Fruit fly (Drosophila melanogaster): ENCODE data around the gene Dus2.

Dus2 gene

DNA sequence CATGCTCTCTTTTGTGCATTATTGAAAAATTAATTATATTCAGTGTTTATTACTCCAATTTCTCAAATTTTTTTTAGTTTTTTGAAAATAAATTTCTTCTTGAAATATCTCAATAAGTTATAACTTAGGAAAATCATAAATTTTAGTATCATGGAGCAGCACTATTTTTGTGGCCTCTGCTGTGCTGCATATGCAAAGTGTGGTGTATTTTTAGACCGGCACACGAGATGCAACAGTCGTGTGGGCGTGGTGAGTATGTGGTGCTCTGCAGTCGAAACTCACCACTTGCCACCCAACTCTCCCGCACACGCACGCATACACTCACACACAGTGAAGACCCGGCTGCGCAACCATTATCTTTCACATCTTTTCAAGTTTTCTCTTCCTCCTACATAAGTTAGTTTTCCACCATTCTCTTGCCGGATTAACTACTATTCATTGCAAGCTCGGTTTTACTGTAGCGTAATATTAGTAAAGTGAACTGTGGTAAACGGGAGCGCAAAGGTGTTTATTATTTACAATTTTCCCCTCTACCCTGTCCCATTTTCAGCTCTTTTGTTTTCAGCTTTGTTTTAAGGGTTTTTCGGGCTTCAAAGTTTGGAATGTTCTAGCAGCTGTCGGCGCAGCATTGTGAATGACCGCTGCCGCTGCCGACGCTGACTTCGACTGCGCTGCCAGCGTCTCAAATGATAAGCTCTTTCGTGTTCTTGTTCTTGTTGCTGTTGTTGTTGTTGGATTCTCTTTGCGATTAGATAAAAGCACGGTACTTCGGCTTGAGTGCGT lies 29.2 kb upstream of the Dus2 start (continued):
- TF ChIP-seq CG2120 (GFP tag; optimal IDR thresholded peaks at IDR 0.05) (peak; percentile 29), fd3F (GFP tag; optimal IDR thresholded peaks at IDR 0.05) (no peak), Pdp1 (GFP tag; optimal IDR thresholded peaks at IDR 0.05) (peak; percentile 34 to 41), phol (tag; optimal IDR thresholded peaks at IDR 0.05) (peak; percentile 83), Sox100B (GFP tag; optimal IDR thresholded peaks at IDR 0.05) (peak; percentile 78), Hsf (GFP tag; optimal IDR thresholded peaks at IDR 0.05) (peak; percentile 37), ara (GFP tag; IDR thresholded peaks at IDR 0.05) (no peak), D (optimal IDR thresholded peaks at IDR 0.05) (no peak), D (GFP tag; optimal IDR thresholded peaks at IDR 0.05) (peak; percentile 75), CG1602 (GFP tag; optimal IDR thresholded peaks at IDR 0.05) (peak; percentile 40), CG9437 (GFP tag; optimal IDR thresholded peaks at IDR 0.05) (peak; percentile 55), ATbp (GFP tag; optimal IDR thresholded peaks at IDR 0.05) (peak; percentile 68), CG15073 (GFP tag; optimal IDR thresholded peaks at IDR 0.05) (no peak), sim (GFP tag; IDR thresholded peaks at IDR 0.05) (peak; percentile 49; the same call in 1 of the 2 replicates), CG2199 (GFP tag; IDR thresholded peaks at IDR 0.05) (no peak), CG11560 (tag; IDR thresholded peaks at IDR 0.05) (no peak), amos (GFP tag; IDR thresholded peaks at IDR 0.05; ENCODE audit: partially characterized antibody) (no peak), CG17802 (tag; optimal IDR thresholded peaks at IDR 0.05) (peak; percentile 41), CG6813 (GFP tag; optimal IDR thresholded peaks at IDR 0.05) (peak; percentile 77), nom (GFP tag; optimal IDR thresholded peaks at IDR 0.05) (peak; percentile 74), CG17328 (GFP tag; IDR thresholded peaks at IDR 0.05) (peak; percentile 79), CG32772 (GFP tag; IDR thresholded peaks at IDR 0.05) (peak; percentile 53), ind (GFP tag; optimal IDR thresholded peaks at IDR 0.05) (peak; percentile 46), CG33213 (GFP tag; optimal IDR thresholded peaks at IDR 0.05) (no peak), dpn (GFP tag; optimal IDR thresholded peaks at IDR 0.05) (peak; percentile 30 to 54), Drgx (GFP tag; IDR thresholded peaks at IDR 0.05) (peak; percentile 77), ttk (GFP tag; IDR thresholded peaks at IDR 0.05) (peak; percentile 42; the same call in 1 of the 2 replicates), Lhr (GFP tag; optimal IDR thresholded peaks at IDR 0.05) (no peak), Myb (GFP tag; optimal IDR thresholded peaks at IDR 0.05) (peak; percentile 1)

DNA sequence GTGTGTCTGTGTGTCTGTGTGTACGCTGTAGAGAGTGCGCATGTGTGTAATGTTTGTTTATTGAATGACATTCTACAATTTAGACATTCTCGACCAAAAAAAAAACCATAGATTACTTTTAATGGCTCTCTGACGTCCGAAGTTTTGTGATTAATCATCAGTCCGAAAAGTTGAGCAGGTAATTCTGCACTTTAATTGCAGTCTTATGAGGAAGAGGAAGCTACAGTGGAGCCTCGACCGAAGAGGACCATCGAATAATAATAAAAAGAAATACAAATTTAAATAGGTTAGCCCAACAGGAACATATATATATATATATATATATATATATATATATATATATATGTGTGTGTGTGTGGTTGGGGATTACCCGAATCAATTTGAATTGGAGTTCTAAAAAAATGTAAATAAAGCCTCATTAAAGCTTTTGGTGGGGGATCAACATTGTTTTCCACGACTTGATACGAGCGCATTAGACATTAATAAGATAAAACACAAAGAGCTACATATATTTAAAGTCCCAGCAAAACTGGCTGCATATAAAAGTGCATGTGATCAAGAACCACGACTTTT lies 28.5 kb upstream of the Dus2 start:
- TF ChIP-seq Hr3 (GFP tag; optimal IDR thresholded peaks at IDR 0.05), result no peak
- peak; percentile 69 for TF ChIP-seq Med (GFP tag)
- no peak for TF ChIP-seq GATAe (GFP tag; conservative IDR thresholded peaks at IDR 0.05)
- TF ChIP-seq twi (tag; optimal IDR thresholded peaks at IDR 0.05), result no peak
- peak; percentile 46 for TF ChIP-seq grau (tag; optimal IDR thresholded peaks at IDR 0.05)
- TF ChIP-seq CG3281 (GFP tag; optimal IDR thresholded peaks at IDR 0.05), result peak; percentile 6
- peak; percentile 6 for TF ChIP-seq gem (tag; optimal IDR thresholded peaks at IDR 0.05)
- TF ChIP-seq br (optimal IDR thresholded peaks at IDR 0.05), result no peak
- no peak for TF ChIP-seq CG11085 (GFP tag; IDR thresholded peaks at IDR 0.05)
- no peak for TF ChIP-seq Gug (GFP tag; IDR thresholded peaks at IDR 0.05)
- TF ChIP-seq CG8281 (tag; optimal IDR thresholded peaks at IDR 0.05), result peak; percentile 0
- peak; percentile 78 for TF ChIP-seq sens (GFP tag)
- TF ChIP-seq Scr (GFP tag; IDR thresholded peaks at IDR 0.05; ENCODE audit: partially characterized antibody), result no peak
- TF ChIP-seq sd (tag; optimal IDR thresholded peaks at IDR 0.05), result peak; percentile 69
- TF ChIP-seq eve (GFP tag; optimal IDR thresholded peaks at IDR 0.05), result peak in 1 of 2 experiments; percentile 34
- no peak for TF ChIP-seq CG10979 (tag; optimal IDR thresholded peaks at IDR 0.05)
- peak; percentile 68 for TF ChIP-seq sqz (GFP tag; optimal IDR thresholded peaks at IDR 0.05)
- peak; percentile 21 for TF ChIP-seq Ssrp (tag; optimal IDR thresholded peaks at IDR 0.05)
- peak; percentile 16 for TF ChIP-seq exex (tag; optimal IDR thresholded peaks at IDR 0.05)

Data from whole organism, embryonic.